Worm (Caenorhabditis elegans) whole organism, young adult: ENCODE measurements around the gene glt-6.

ENCODE experiments used
- B0019.2 ChIP-seq: fragments of 200-800 bp; sonication (Bioruptor generic); conservative IDR thresholded peaks from 2 replicates; pipeline ENCODE4 v1.3.6; 2022; ENCODE audit warnings: missing genetic modification reagents, missing genetic modification characterization, missing compliant biosample characterization
- C06A6.2 ChIP-seq: fragments of 200-800 bp; sonication (Bioruptor generic); conservative IDR thresholded peaks from 2 replicates; pipeline ENCODE4 v1.3.6; 2022; ENCODE audit warnings: missing genetic modification characterization, missing compliant biosample characterization
- F33H1.4 ChIP-seq: fragments of 200-800 bp; sonication (Bioruptor generic); IDR thresholded peaks from 2 replicates; pipeline ENCODE4 v1.3.6; 2022; ENCODE audit warnings: missing genetic modification reagents, missing genetic modification characterization, missing compliant biosample characterization
- F39B2.1 ChIP-seq: fragments of 200-800 bp; sonication (Bioruptor generic); IDR thresholded peaks from 2 replicates; pipeline ENCODE4 v1.3.6; 2022; ENCODE audit warnings: missing genetic modification reagents, missing genetic modification characterization, missing compliant biosample characterization
- F49E8.2 ChIP-seq: sonication (generic microtip); optimal IDR thresholded peaks from 3 replicates; lab custom pipeline; 2017; ENCODE audit warnings: missing genetic modification characterization, mild to moderate bottlenecking, missing compliant biosample characterization, antibody characterized with exemption, moderate library complexity; ENCODE audit not compliant: insufficient read depth
- F52B5.7 ChIP-seq: sonication (generic microtip); optimal IDR thresholded peaks from 2 replicates; lab custom pipeline; 2016; ENCODE audit warnings: mild to moderate bottlenecking, missing genetic modification characterization, missing compliant biosample characterization
- K11D2.4 ChIP-seq: fragments of 200-800 bp; sonication (Bioruptor generic); IDR thresholded peaks from 2 replicates; pipeline ENCODE4 v1.3.6; 2022; ENCODE audit warnings: missing genetic modification reagents, missing genetic modification characterization, missing compliant biosample characterization
- Y53G8AR.9 ChIP-seq: fragments of 200-800 bp; sonication (Bioruptor generic); conservative IDR thresholded peaks from 2 replicates; pipeline ENCODE4 v1.3.6; 2022; ENCODE audit warnings: missing genetic modification reagents, missing genetic modification characterization, missing compliant biosample characterization
- Y56A3A.18 ChIP-seq: fragments of 200-800 bp; sonication (Bioruptor generic); IDR thresholded peaks from 2 replicates; pipeline ENCODE4 v1.3.6; 2022; ENCODE audit warnings: missing genetic modification reagents, missing genetic modification characterization, missing compliant biosample characterization
- Y95B8A.8 ChIP-seq: fragments of 200-800 bp; sonication (Bioruptor generic); IDR thresholded peaks from 2 replicates; pipeline ENCODE4 v1.3.6; 2022; ENCODE audit warnings: missing genetic modification reagents, missing genetic modification characterization, missing compliant biosample characterization
- akir-1 ChIP-seq: fragments of 200-800 bp; sonication (Bioruptor generic); optimal IDR thresholded peaks from 2 replicates; lab custom pipeline; 2018; ENCODE audit warnings: mild to moderate bottlenecking, missing genetic modification characterization, moderate library complexity, missing compliant biosample characterization
- ama-1 ChIP-seq, 3 experiments: fragments of 150-350 bp in 1 of 3; sonication (generic microtip) in 2 of 3; optimal IDR thresholded peaks; 2 replicates each; lab custom pipeline; 2014 to 2018; ENCODE audit warnings: missing biosample characterization in 2 of 3, missing genetic modification characterization in 2 of 3, missing genetic modification reagents in 2 of 3
- aptf-2 ChIP-seq: fragments of 200-800 bp; sonication (Bioruptor generic); conservative IDR thresholded peaks from 2 replicates; pipeline ENCODE4 v1.3.6; 2022; ENCODE audit warnings: missing genetic modification reagents, missing genetic modification characterization, missing compliant biosample characterization
- attf-6 ChIP-seq: fragments of 200-800 bp; sonication (Bioruptor generic); IDR thresholded peaks from 2 replicates; pipeline ENCODE4 v1.3.6; 2022; ENCODE audit warnings: missing genetic modification reagents, missing genetic modification characterization, missing compliant biosample characterization
- bed-1 ChIP-seq: fragments of 200-800 bp; sonication (Bioruptor generic); IDR thresholded peaks from 2 replicates; pipeline ENCODE4 v1.3.6; 2022; ENCODE audit warnings: missing genetic modification reagents, missing genetic modification characterization, missing compliant biosample characterization
- ccch-3 ChIP-seq: fragments of 200-800 bp; sonication (Bioruptor generic); optimal IDR thresholded peaks from 2 replicates; lab custom pipeline; 2018; ENCODE audit warnings: mild to moderate bottlenecking, missing genetic modification characterization, missing compliant biosample characterization
- ceh-40 ChIP-seq: fragments of 200-800 bp; sonication (Bioruptor generic); IDR thresholded peaks from 2 replicates; pipeline ENCODE4 v1.3.6; 2022; ENCODE audit warnings: missing genetic modification characterization, missing compliant biosample characterization
- ceh-58 ChIP-seq: fragments of 200-800 bp; sonication (Bioruptor generic); IDR thresholded peaks from 2 replicates; pipeline ENCODE4 v1.3.6; 2022; ENCODE audit warnings: missing genetic modification characterization, missing compliant biosample characterization
- ceh-79 ChIP-seq: sonication (generic microtip); optimal IDR thresholded peaks from 2 replicates; lab custom pipeline; 2017; ENCODE audit warnings: mild to moderate bottlenecking, missing genetic modification characterization, missing compliant biosample characterization
- ceh-91 ChIP-seq: fragments of 200-800 bp; sonication (Bioruptor generic); IDR thresholded peaks from 2 replicates; pipeline ENCODE4 v1.3.6; 2022; ENCODE audit warnings: missing genetic modification reagents, missing genetic modification characterization, missing compliant biosample characterization
- dox-1 ChIP-seq: fragments of 200-800 bp; sonication (Bioruptor generic); IDR thresholded peaks from 2 replicates; pipeline ENCODE4 v1.3.6; 2022; ENCODE audit warnings: missing genetic modification reagents, missing genetic modification characterization, missing compliant biosample characterization
- dpl-1 ChIP-seq: fragments of 150-350 bp; optimal IDR thresholded peaks from 2 replicates; lab custom pipeline; 2014; ENCODE audit warnings: missing biosample characterization, missing genetic modification reagents, missing genetic modification characterization
- efl-1 ChIP-seq: fragments of 150-350 bp; optimal IDR thresholded peaks from 2 replicates; lab custom pipeline; 2014; ENCODE audit warnings: missing biosample characterization, missing genetic modification reagents, missing genetic modification characterization
- egl-18 ChIP-seq: fragments of 200-800 bp; sonication (Bioruptor generic); IDR thresholded peaks from 2 replicates; pipeline ENCODE4 v1.3.6; 2022; ENCODE audit warnings: missing genetic modification reagents, missing genetic modification characterization, missing compliant biosample characterization
- egrh-3 ChIP-seq: fragments of 200-800 bp; sonication (Bioruptor generic); IDR thresholded peaks from 2 replicates; pipeline ENCODE4 v1.3.6; 2022; ENCODE audit warnings: missing genetic modification reagents, missing genetic modification characterization, missing compliant biosample characterization
- hmg-1.2 ChIP-seq: fragments of 200-800 bp; sonication (Bioruptor generic); IDR thresholded peaks from 2 replicates; pipeline ENCODE4 v1.3.6; 2022; ENCODE audit warnings: missing genetic modification reagents, missing genetic modification characterization, missing compliant biosample characterization
- let-526 ChIP-seq: fragments of 200-800 bp; sonication (Bioruptor generic); IDR thresholded peaks from 2 replicates; pipeline ENCODE4 v1.3.6; 2022; ENCODE audit warnings: missing genetic modification reagents, missing genetic modification characterization, missing compliant biosample characterization
- lin-40 ChIP-seq: sonication (generic microtip); optimal IDR thresholded peaks from 2 replicates; lab custom pipeline; 2016; ENCODE audit warnings: missing genetic modification characterization, mild to moderate bottlenecking, missing compliant biosample characterization, missing genotype, missing genetic modification reagents
- lir-1 ChIP-seq: fragments of 200-800 bp; sonication (Bioruptor generic); conservative IDR thresholded peaks from 2 replicates; pipeline ENCODE4 v1.3.6; 2022; ENCODE audit warnings: missing genetic modification reagents, missing genetic modification characterization, missing compliant biosample characterization
- lsl-1 ChIP-seq: fragments of 200-800 bp; sonication (Bioruptor generic); optimal IDR thresholded peaks from 2 replicates; lab custom pipeline; 2018; ENCODE audit warnings: mild to moderate bottlenecking, missing genetic modification characterization, moderate library complexity, missing compliant biosample characterization
- madf-6 ChIP-seq: fragments of 200-800 bp; sonication (Bioruptor generic); IDR thresholded peaks from 2 replicates; pipeline ENCODE4 v1.3.6; 2022; ENCODE audit warnings: missing genetic modification reagents, missing genetic modification characterization, missing compliant biosample characterization
- madf-8 ChIP-seq: fragments of 200-800 bp; sonication (Bioruptor generic); conservative IDR thresholded peaks from 2 replicates; pipeline ENCODE4 v1.3.6; 2022; ENCODE audit warnings: missing genetic modification reagents, missing genetic modification characterization, missing compliant biosample characterization
- mcd-1 ChIP-seq: fragments of 200-800 bp; sonication (Bioruptor generic); IDR thresholded peaks from 2 replicates; pipeline ENCODE4 v1.3.6; 2022; ENCODE audit warnings: missing genetic modification reagents, missing genetic modification characterization, missing compliant biosample characterization
- nhr-120 ChIP-seq: fragments of 200-800 bp; sonication (Bioruptor generic); IDR thresholded peaks from 2 replicates; pipeline ENCODE4 v1.3.6; 2022; ENCODE audit warnings: missing genetic modification characterization, missing compliant biosample characterization
- nhr-27 ChIP-seq: fragments of 200-800 bp; sonication (Bioruptor generic); optimal IDR thresholded peaks from 2 replicates; lab custom pipeline; 2018; ENCODE audit warnings: mild to moderate bottlenecking, missing genetic modification characterization, moderate library complexity, missing compliant biosample characterization
- pha-4 ChIP-seq: fragments of 150-350 bp; sonication (generic microtip); optimal IDR thresholded peaks from 2 replicates; lab custom pipeline; 2014; ENCODE audit warnings: missing biosample characterization, missing genetic modification reagents, missing genetic modification characterization
- rpc-1 ChIP-seq, 2 experiments: fragments of 150-350 bp in 1 of 2; sonication (generic microtip) in 1 of 2; optimal IDR thresholded peaks; 2 replicates each; lab custom pipeline; 2014 to 2018; ENCODE audit warnings: missing biosample characterization in 1 of 2, missing genetic modification characterization in 1 of 2, missing genetic modification reagents in 1 of 2, missing genotype in 1 of 2
- snpc-4 ChIP-seq, 5 experiments: fragments of 150-350 bp in 1 of 5; sonication (generic microtip) in 4 of 5; optimal IDR thresholded peaks; 2 replicates each; lab custom pipeline; 2014 to 2018; ENCODE audit warnings: missing genetic modification characterization in 5 of 5, missing biosample characterization in 3 of 5, antibody characterized with exemption in 2 of 5, mild to moderate bottlenecking in 2 of 5, missing compliant biosample characterization in 2 of 5, missing genotype in 2 of 5, moderate library complexity in 2 of 5, missing genetic modification reagents in 1 of 5
- somi-1 ChIP-seq: fragments of 200-800 bp; sonication (Bioruptor generic); optimal IDR thresholded peaks from 2 replicates; lab custom pipeline; 2018; ENCODE audit warnings: mild to moderate bottlenecking, missing genetic modification characterization, missing compliant biosample characterization
- unc-130 ChIP-seq: sonication (generic microtip); optimal IDR thresholded peaks from 2 replicates; lab custom pipeline; 2016; ENCODE audit warnings: missing genetic modification reagents, missing genetic modification characterization, missing compliant biosample characterization
- unc-62 ChIP-seq: fragments of 150-350 bp; optimal IDR thresholded peaks from 2 replicates; lab custom pipeline; 2014; ENCODE audit warnings: missing biosample characterization, missing genetic modification reagents, missing genetic modification characterization

glt-6 gene

ce11 chrIV:7503322-7503721, at the start of gene glt-6:
glt-6 (plus strand) TSS chrIV:7503622.
- TF ChIP-seq somi-1 (no peak), Y56A3A.18 (no peak), madf-8 (no peak), bed-1 (GFP tag; lab: Robert Waterston, UW) (no peak), unc-130 (GFP tag; lab: Kevin White, UChicago) (no peak), akir-1 (no peak), ceh-91 (GFP tag; lab: Robert Waterston, UW) (no peak), C06A6.2 (no peak)

ce11 chrIV:7453661-7454159, 49.7 kb upstream of the glt-6 start:
- no peak for TF ChIP-seq ceh-79 (tag; lab: Kevin White, UChicago)
- no peak for TF ChIP-seq ceh-58
- no peak for TF ChIP-seq F39B2.1 (GFP tag; lab: Robert Waterston, UW)
- no peak for TF ChIP-seq B0019.2 (GFP tag; lab: Robert Waterston, UW)
- TF ChIP-seq nhr-120 (GFP tag; lab: Robert Waterston, UW) = no peak
- TF ChIP-seq ccch-3 = no peak
- no peak for TF ChIP-seq F52B5.7
- no peak for TF ChIP-seq lir-1 (GFP tag; lab: Robert Waterston, UW)
- TF ChIP-seq let-526 (GFP tag; lab: Robert Waterston, UW) = no peak
- no peak for TF ChIP-seq rpc-1 (optimal IDR thresholded peaks at IDR 0.05; lab: Kevin White, UChicago)
- no peak for TF ChIP-seq rpc-1 (tag; optimal IDR thresholded peaks at IDR 0.05; lab: Kevin White, UChicago)

- TF ChIP-seq K11D2.4 (GFP tag; lab: Robert Waterston, UW) (no peak), ceh-40 (no peak), F33H1.4 (GFP tag; lab: Robert Waterston, UW) (no peak), dox-1 (GFP tag; lab: Robert Waterston, UW) (no peak), aptf-2 (GFP tag; lab: Robert Waterston, UW) (no peak), madf-6 (no peak), lsl-1 (GFP tag; lab: Kevin White, UChicago) (no peak), unc-130 (GFP tag; lab: Kevin White, UChicago) (no peak)
Observed at ce11 chrIV:7454890-7455289, 48.5 kb upstream of the glt-6 start.

- TF ChIP-seq unc-62 (GFP tag; lab: Kevin White, UChicago) = no peak
- no peak for TF ChIP-seq pha-4 (tag; lab: Kevin White, UChicago)
- TF ChIP-seq efl-1 = no peak
- no peak for TF ChIP-seq dpl-1 (GFP tag; lab: Kevin White, UChicago)
- TF ChIP-seq lin-40 (tag; lab: Kevin White, UChicago) = no peak
- TF ChIP-seq F49E8.2 (tag; lab: Kevin White, UChicago) = no peak
- TF ChIP-seq attf-6 (GFP tag; lab: Robert Waterston, UW) = no peak
- TF ChIP-seq Y95B8A.8 (GFP tag; lab: Robert Waterston, UW) = no peak
- TF ChIP-seq hmg-1.2 = no peak
- TF ChIP-seq aptf-2 (GFP tag; lab: Robert Waterston, UW) = no peak
Observed at ce11 chrIV:7456225-7456624, 47.2 kb upstream of the glt-6 start, which contains the start of gene F13B6.1. F13B6.1 (plus strand) TSS chrIV:7456525.

ce11 chrIV:7460225-7460624, 43.2 kb upstream of the glt-6 start, which contains the start of gene F13B6.2:
F13B6.2 (minus strand) TSS chrIV:7460325.
- TF ChIP-seq egl-18 (GFP tag; lab: Robert Waterston, UW) (no peak), ama-1 (optimal IDR thresholded peaks at IDR 0.05; lab: Kevin White, UChicago) (no peak), ama-1 (GFP tag; optimal IDR thresholded peaks at IDR 0.05; lab: Kevin White, UChicago) (no peak), egrh-3 (no peak), nhr-27 (tag; lab: Kevin White, UChicago) (no peak), snpc-4 (GFP tag; optimal IDR thresholded peaks at IDR 0.05; lab: Kevin White, UChicago) (no peak), snpc-4 (tag; optimal IDR thresholded peaks at IDR 0.05; lab: Kevin White, UChicago) (no peak), Y53G8AR.9 (GFP tag; lab: Robert Waterston, UW) (no peak), F49E8.2 (tag; lab: Kevin White, UChicago) (no peak), mcd-1 (GFP tag; lab: Robert Waterston, UW) (no peak)
